Worm (Caenorhabditis elegans) whole organism, mixed stage, embryonic: ENCODE data around the gene str-188.
A peak's percentile ranks its signal among the peaks of the same experiment; 100 is the strongest.

Experiments
- bed-3 ChIP-seq: fragments of 200-800 bp; sonication (Bioruptor generic); optimal IDR thresholded peaks from 3 replicates; lab custom pipeline; 2018; ENCODE audit warnings: mild to moderate bottlenecking, missing genetic modification characterization, moderate library complexity, missing compliant biosample characterization
- blmp-1 ChIP-seq: fragments of 150-350 bp; optimal IDR thresholded peaks from 2 replicates; lab custom pipeline; 2014; ENCODE audit warnings: missing biosample characterization, missing genetic modification characterization
- ceh-39 ChIP-seq: fragments of 150-350 bp; optimal IDR thresholded peaks from 2 replicates; lab custom pipeline; 2014; ENCODE audit warnings: missing biosample characterization, missing genetic modification characterization
- ceh-43 ChIP-seq: fragments of 200-800 bp; sonication (Bioruptor generic); optimal IDR thresholded peaks from 2 replicates; lab custom pipeline; 2018; ENCODE audit warnings: mild to moderate bottlenecking, missing genetic modification characterization, moderate library complexity, missing compliant biosample characterization
- ceh-83 ChIP-seq: fragments of 200-800 bp; sonication (Bioruptor generic); optimal IDR thresholded peaks from 2 replicates; lab custom pipeline; 2018; ENCODE audit warnings: mild to moderate bottlenecking, missing genetic modification characterization, missing compliant biosample characterization
- ces-1 ChIP-seq: fragments of 150-350 bp; optimal IDR thresholded peaks from 2 replicates; lab custom pipeline; 2014; ENCODE audit warnings: missing biosample characterization, missing genetic modification reagents, missing genetic modification characterization
- cnd-1 ChIP-seq: fragments of 200-800 bp; sonication (Bioruptor generic); optimal IDR thresholded peaks from 2 replicates; lab custom pipeline; 2018; ENCODE audit warnings: mild to moderate bottlenecking, missing genetic modification characterization, missing compliant biosample characterization
- drap-1 ChIP-seq: fragments of 200-800 bp; sonication (Bioruptor generic); optimal IDR thresholded peaks from 3 replicates; lab custom pipeline; 2018; ENCODE audit warnings: mild to moderate bottlenecking, missing genetic modification characterization, missing compliant biosample characterization
- elt-1 ChIP-seq: sonication (generic microtip); optimal IDR thresholded peaks from 2 replicates; lab custom pipeline; 2017; ENCODE audit warnings: missing genetic modification characterization, mild to moderate bottlenecking, missing compliant biosample characterization, antibody characterized with exemption, moderate library complexity, borderline replicate concordance; ENCODE audit not compliant: insufficient read depth
- elt-3 ChIP-seq: fragments of 150-350 bp; optimal IDR thresholded peaks from 2 replicates; lab custom pipeline; 2014; ENCODE audit warnings: missing biosample characterization, missing genetic modification characterization
- flh-1 ChIP-seq: fragments of 200-800 bp; sonication (Bioruptor generic); optimal IDR thresholded peaks from 2 replicates; lab custom pipeline; 2018; ENCODE audit warnings: mild to moderate bottlenecking, missing genetic modification characterization, moderate library complexity, missing compliant biosample characterization
- ham-2 ChIP-seq: fragments of 200-800 bp; sonication (Bioruptor generic); optimal IDR thresholded peaks from 2 replicates; lab custom pipeline; 2018; ENCODE audit warnings: mild to moderate bottlenecking, missing genetic modification characterization, missing compliant biosample characterization
- hlh-1 ChIP-seq: fragments of 150-350 bp; optimal IDR thresholded peaks from 2 replicates; lab custom pipeline; 2014; ENCODE audit warnings: missing biosample characterization, missing genetic modification reagents, missing genetic modification characterization
- lin-13 ChIP-seq: fragments of 150-350 bp; optimal IDR thresholded peaks from 2 replicates; lab custom pipeline; 2014; ENCODE audit warnings: missing biosample characterization, missing genetic modification characterization
- lin-32 ChIP-seq: fragments of 200-800 bp; sonication (Bioruptor generic); optimal IDR thresholded peaks from 2 replicates; lab custom pipeline; 2018; ENCODE audit warnings: mild to moderate bottlenecking, missing genetic modification characterization, missing compliant biosample characterization
- lsy-2 ChIP-seq: fragments of 150-350 bp; optimal IDR thresholded peaks from 2 replicates; lab custom pipeline; 2014; ENCODE audit warnings: missing biosample characterization, missing genetic modification characterization
- mab-5 ChIP-seq: fragments of 150-350 bp; optimal IDR thresholded peaks from 2 replicates; lab custom pipeline; 2014; ENCODE audit warnings: missing biosample characterization, missing genetic modification characterization
- mls-2 ChIP-seq: sonication (generic microtip); optimal IDR thresholded peaks from 2 replicates; lab custom pipeline; 2016; ENCODE audit warnings: mild to moderate bottlenecking, missing genetic modification characterization, moderate library complexity, missing compliant biosample characterization
- nhr-12 ChIP-seq: fragments of 150-350 bp; optimal IDR thresholded peaks from 2 replicates; lab custom pipeline; 2014; ENCODE audit warnings: missing biosample characterization, missing genetic modification characterization
- nhr-2 ChIP-seq: fragments of 150-350 bp; optimal IDR thresholded peaks from 2 replicates; lab custom pipeline; 2014; ENCODE audit warnings: missing biosample characterization, missing genetic modification characterization
- nhr-237 ChIP-seq: fragments of 150-350 bp; optimal IDR thresholded peaks from 2 replicates; lab custom pipeline; 2014; ENCODE audit warnings: missing biosample characterization, missing genetic modification characterization
- nhr-28 ChIP-seq: fragments of 150-350 bp; optimal IDR thresholded peaks from 2 replicates; lab custom pipeline; 2014; ENCODE audit warnings: missing biosample characterization, missing genetic modification characterization
- pha-4 ChIP-seq: fragments of 150-350 bp; optimal IDR thresholded peaks from 2 replicates; lab custom pipeline; 2018; ENCODE audit warnings: missing biosample characterization, missing genetic modification reagents, missing genetic modification characterization
- sem-2 ChIP-seq: fragments of 200-800 bp; sonication (Bioruptor generic); optimal IDR thresholded peaks from 2 replicates; lab custom pipeline; 2018; ENCODE audit warnings: mild to moderate bottlenecking, missing genetic modification characterization, missing compliant biosample characterization
- sptf-1 ChIP-seq: sonication (generic microtip); optimal IDR thresholded peaks from 2 replicates; lab custom pipeline; 2017; ENCODE audit warnings: mild to moderate bottlenecking, missing genetic modification characterization, moderate library complexity, missing compliant biosample characterization
- unc-120 ChIP-seq: sonication (generic microtip); optimal IDR thresholded peaks from 2 replicates; lab custom pipeline; 2017; ENCODE audit warnings: missing genetic modification characterization, missing compliant biosample characterization; ENCODE audit not compliant: poor library complexity, severe bottlenecking
- unc-39 ChIP-seq: fragments of 150-350 bp; optimal IDR thresholded peaks from 2 replicates; lab custom pipeline; 2014; ENCODE audit warnings: missing biosample characterization, missing genetic modification characterization
- unc-62 ChIP-seq: fragments of 150-350 bp; optimal IDR thresholded peaks from 2 replicates; lab custom pipeline; 2014; ENCODE audit warnings: missing biosample characterization, missing genetic modification reagents, missing genetic modification characterization
- zip-8 ChIP-seq: fragments of 150-350 bp; optimal IDR thresholded peaks from 2 replicates; lab custom pipeline; 2014; ENCODE audit warnings: missing biosample characterization, missing genetic modification characterization
- ztf-11 ChIP-seq: fragments of 150-350 bp; optimal IDR thresholded peaks from 2 replicates; lab custom pipeline; 2014; ENCODE audit warnings: missing biosample characterization, missing genetic modification characterization

The str-188 gene

DNA sequence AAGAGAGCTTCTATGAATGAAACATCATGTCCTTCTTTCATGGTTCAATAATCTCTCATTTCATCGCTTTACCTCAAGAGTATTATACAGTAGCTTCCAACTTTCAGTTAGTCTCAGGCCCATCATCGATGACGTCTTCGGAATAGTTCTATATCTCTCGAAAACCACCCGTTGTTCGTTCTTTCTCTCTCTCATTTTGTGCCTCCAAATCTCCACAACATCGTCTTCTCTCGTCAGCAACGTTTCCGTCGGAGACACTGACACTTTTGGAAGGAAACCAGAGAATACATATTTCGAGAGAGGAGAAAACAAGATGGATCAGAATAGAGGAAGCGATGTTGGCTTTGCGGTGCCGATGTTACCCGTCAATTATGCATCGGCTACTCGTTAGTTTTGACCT lies 15.4 kb downstream of the str-188 start:
- TF ChIP-seq pha-4 (tag; lab: Kevin White, UChicago) (no peak), ces-1 (GFP tag; lab: Kevin White, UChicago) (no peak), lsy-2 (tag; lab: Kevin White, UChicago) (no peak), lin-13 (tag; lab: Kevin White, UChicago) (no peak), mls-2 (tag; lab: Kevin White, UChicago) (no peak), ceh-83 (GFP tag; lab: Kevin White, UChicago) (no peak), drap-1 (GFP tag; lab: Kevin White, UChicago) (no peak), unc-120 (tag; lab: Kevin White, UChicago) (no peak), zip-8 (tag; lab: Kevin White, UChicago) (no peak), mab-5 (no peak), blmp-1 (no peak), ham-2 (GFP tag; lab: Kevin White, UChicago) (peak; percentile 28), elt-3 (tag; lab: Kevin White, UChicago) (no peak), ceh-39 (tag; lab: Kevin White, UChicago) (no peak), unc-62 (GFP tag; lab: Kevin White, UChicago) (peak; percentile 65)

DNA sequence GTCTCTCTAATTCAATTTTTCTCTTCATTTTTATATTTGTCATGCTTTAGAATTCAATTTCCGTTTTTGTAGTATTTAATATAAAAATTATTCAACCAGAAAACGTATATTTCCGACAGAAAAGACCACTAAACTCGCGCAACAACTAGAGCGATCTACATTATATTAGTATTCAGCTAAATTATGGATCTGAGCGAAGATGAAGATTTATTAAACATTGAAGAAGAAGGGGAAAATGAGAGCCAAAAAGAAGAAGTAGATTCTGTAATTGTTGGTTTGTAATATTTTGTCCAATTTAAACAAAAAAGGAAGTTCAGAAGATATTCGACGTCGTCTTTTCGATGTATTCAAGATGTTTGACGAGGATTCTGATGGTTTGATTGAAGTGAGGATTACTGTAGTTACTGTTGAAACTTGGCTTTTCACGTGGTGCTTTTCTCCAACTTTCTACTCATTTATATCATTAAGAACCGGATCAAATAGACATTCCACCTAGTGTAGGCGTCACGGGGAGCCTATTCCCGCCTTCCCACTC lies 17.5 kb downstream of the str-188 start, which contains the start of gene cal-7:
cal-7 (plus strand) TSS at position 184 of the 535 bp plus-strand sequence.
- TF ChIP-seq mab-5 (no peak), ceh-83 (GFP tag; lab: Kevin White, UChicago) (no peak), unc-120 (tag; lab: Kevin White, UChicago) (no peak), lsy-2 (tag; lab: Kevin White, UChicago) (no peak), sptf-1 (tag; lab: Kevin White, UChicago) (no peak), cnd-1 (tag; lab: Kevin White, UChicago) (no peak), elt-1 (tag; lab: Kevin White, UChicago) (no peak), hlh-1 (tag; lab: Kevin White, UChicago) (no peak), sem-2 (GFP tag; lab: Kevin White, UChicago) (no peak), unc-39 (no peak), ham-2 (GFP tag; lab: Kevin White, UChicago) (no peak), lin-13 (tag; lab: Kevin White, UChicago) (no peak), mls-2 (tag; lab: Kevin White, UChicago) (no peak), bed-3 (GFP tag; lab: Kevin White, UChicago) (no peak), lin-32 (no peak), nhr-237 (tag; lab: Kevin White, UChicago) (no peak)
- TF ChIP-seq, all 35 proteins: peak for 0

DNA sequence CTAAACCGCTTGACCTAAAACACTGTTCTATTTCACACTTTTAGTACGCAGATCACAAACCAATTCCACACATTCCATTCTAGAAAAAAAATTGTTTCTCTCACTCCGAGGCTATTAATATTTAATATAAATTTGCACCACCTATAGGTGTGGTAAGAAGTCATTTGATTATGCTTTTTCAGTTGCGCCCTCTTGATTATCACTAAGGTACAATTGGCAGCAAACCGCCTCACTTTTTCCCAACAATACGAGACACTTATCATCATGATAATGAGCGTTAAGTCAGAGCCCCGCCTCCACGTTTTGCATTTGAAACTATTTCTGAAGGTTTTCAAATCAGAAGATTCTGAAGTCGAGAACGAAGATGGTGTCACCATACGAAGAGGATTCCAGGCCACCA lies 20.8 kb downstream of the str-188 start, which contains the start of gene aqp-4:
aqp-4 (plus strand) TSS at position 270 of the 400 bp plus-strand sequence.
- TF ChIP-seq ceh-43 (GFP tag; lab: Kevin White, UChicago) = no peak
- TF ChIP-seq zip-8 (tag; lab: Kevin White, UChicago) = no peak
- TF ChIP-seq unc-120 (tag; lab: Kevin White, UChicago) = no peak
- no peak for TF ChIP-seq drap-1 (GFP tag; lab: Kevin White, UChicago)
- no peak for TF ChIP-seq lsy-2 (tag; lab: Kevin White, UChicago)
- TF ChIP-seq mab-5 = no peak
- no peak for TF ChIP-seq nhr-237 (tag; lab: Kevin White, UChicago)
- TF ChIP-seq lin-13 (tag; lab: Kevin White, UChicago) = no peak
- TF ChIP-seq nhr-2 (tag; lab: Kevin White, UChicago) = no peak
- no peak for TF ChIP-seq sptf-1 (tag; lab: Kevin White, UChicago)
- no peak for TF ChIP-seq hlh-1 (tag; lab: Kevin White, UChicago)
- TF ChIP-seq sem-2 (GFP tag; lab: Kevin White, UChicago) = no peak
- no peak for TF ChIP-seq unc-62 (GFP tag; lab: Kevin White, UChicago)

DNA sequence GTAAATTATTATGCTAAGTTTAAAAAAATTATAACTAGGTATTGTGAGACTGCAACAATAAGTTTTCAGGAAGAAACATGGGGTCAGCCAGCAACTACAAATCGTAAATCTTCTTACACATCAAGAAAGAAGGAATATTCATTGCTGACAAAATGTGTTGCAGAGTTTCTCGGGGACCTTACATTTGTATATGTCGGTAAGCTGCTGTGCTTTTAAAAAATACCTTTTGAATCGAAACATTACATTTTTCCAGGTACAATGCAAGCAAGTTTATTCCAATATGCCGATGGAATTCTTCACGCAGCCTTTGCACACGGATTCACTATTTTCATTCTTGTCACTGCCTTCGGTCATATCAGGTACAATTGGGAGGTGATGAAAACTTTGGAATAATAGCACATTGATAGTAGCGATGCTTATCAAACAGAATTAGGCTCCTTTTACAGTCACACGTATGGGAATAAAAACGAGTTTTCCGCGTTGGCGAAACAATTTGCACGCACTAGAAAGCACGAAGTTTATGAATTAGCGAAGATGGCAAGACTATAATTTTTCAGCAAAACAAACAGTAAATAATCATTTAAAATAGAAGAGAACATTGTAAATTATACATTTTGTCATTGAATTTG lies 21.7 kb downstream of the str-188 start:
- TF ChIP-seq unc-62 (GFP tag; lab: Kevin White, UChicago) = no peak
- TF ChIP-seq nhr-28 = no peak
- no peak for TF ChIP-seq nhr-2 (tag; lab: Kevin White, UChicago)
- TF ChIP-seq cnd-1 (tag; lab: Kevin White, UChicago) = no peak
- no peak for TF ChIP-seq ztf-11 (tag; lab: Kevin White, UChicago)
- TF ChIP-seq ces-1 (GFP tag; lab: Kevin White, UChicago) = no peak
- no peak for TF ChIP-seq bed-3 (GFP tag; lab: Kevin White, UChicago)
- no peak for TF ChIP-seq ham-2 (GFP tag; lab: Kevin White, UChicago)
- TF ChIP-seq flh-1 (GFP tag; lab: Kevin White, UChicago) = no peak
- no peak for TF ChIP-seq drap-1 (GFP tag; lab: Kevin White, UChicago)
- no peak for TF ChIP-seq unc-120 (tag; lab: Kevin White, UChicago)
- no peak for TF ChIP-seq pha-4 (tag; lab: Kevin White, UChicago)
- TF ChIP-seq nhr-12 = no peak
